Worm (Caenorhabditis elegans) whole organism, L1 larva: Measurements from ENCODE around the gene rde-11.

Experiments used
- F16B12.6 ChIP-seq: fragments of 150-350 bp; optimal IDR thresholded peaks from 2 replicates; lab custom pipeline; 2014; ENCODE audit warnings: missing biosample characterization, missing genetic modification characterization
- Y116A8C.19 ChIP-seq: sonication (generic microtip); optimal IDR thresholded peaks from 2 replicates; lab custom pipeline; 2016; ENCODE audit warnings: missing compliant biosample characterization, missing genetic modification characterization, borderline replicate concordance
- ama-1 ChIP-seq: fragments of 150-350 bp; optimal IDR thresholded peaks from 2 replicates; lab custom pipeline; 2014
- blmp-1 ChIP-seq: fragments of 150-350 bp; optimal IDR thresholded peaks from 2 replicates; lab custom pipeline; 2014; ENCODE audit warnings: missing biosample characterization, missing genetic modification characterization
- ceh-63 ChIP-seq: fragments of 200-800 bp; sonication (Bioruptor generic); optimal IDR thresholded peaks from 2 replicates; lab custom pipeline; 2018; ENCODE audit warnings: mild to moderate bottlenecking, missing genetic modification characterization, missing compliant biosample characterization
- ceh-82 ChIP-seq, 3 experiments: fragments of 150-350 bp in 1 of 3; sonication (generic microtip) in 2 of 3; optimal IDR thresholded peaks; 2 replicates each; lab custom pipeline; 2014 to 2017; ENCODE audit warnings: missing biosample characterization in 3 of 3, missing genetic modification characterization in 3 of 3
- dsc-1 ChIP-seq: sonication (generic microtip); optimal IDR thresholded peaks from 2 replicates; lab custom pipeline; 2016; ENCODE audit warnings: mild to moderate bottlenecking, missing genetic modification characterization, missing compliant biosample characterization
- efl-3 ChIP-seq: fragments of 200-800 bp; sonication (Bioruptor generic); optimal IDR thresholded peaks from 2 replicates; lab custom pipeline; 2018; ENCODE audit warnings: mild to moderate bottlenecking, missing genetic modification characterization, missing compliant biosample characterization
- egl-13 ChIP-seq: sonication (generic microtip); optimal IDR thresholded peaks from 2 replicates; lab custom pipeline; 2016; ENCODE audit warnings: missing genotype, missing genetic modification reagents, missing genetic modification characterization, missing compliant biosample characterization
- egl-27 ChIP-seq, 2 experiments: fragments of 150-350 bp in 1 of 2; sonication (generic microtip); optimal IDR thresholded peaks; 3 replicates each; lab custom pipeline; 2017 to 2018; ENCODE audit warnings: missing biosample characterization in 2 of 2, missing genetic modification characterization in 2 of 2, missing genetic modification reagents in 2 of 2
- elt-2 ChIP-seq: sonication (generic microtip); optimal IDR thresholded peaks from 2 replicates; lab custom pipeline; 2016; ENCODE audit warnings: missing genetic modification characterization, mild to moderate bottlenecking, inconsistent platforms, missing compliant biosample characterization, missing genetic modification reagents
- ets-5 ChIP-seq: fragments of 200-800 bp; sonication (Bioruptor generic); IDR thresholded peaks from 2 replicates; pipeline ENCODE4 v1.3.6; 2022; ENCODE audit warnings: missing genetic modification characterization, missing compliant biosample characterization
- fkh-10 ChIP-seq: sonication (generic microtip); optimal IDR thresholded peaks from 2 replicates; lab custom pipeline; 2017; ENCODE audit warnings: missing biosample characterization, missing genetic modification reagents, missing genetic modification characterization
- fkh-8 ChIP-seq: sonication (generic microtip); optimal IDR thresholded peaks from 2 replicates; lab custom pipeline; 2016; ENCODE audit warnings: mild to moderate bottlenecking, missing genetic modification characterization, missing compliant biosample characterization
- fos-1 ChIP-seq: fragments of 150-350 bp; optimal IDR thresholded peaks from 2 replicates; lab custom pipeline; 2014; ENCODE audit warnings: missing biosample characterization, missing genetic modification characterization
- grh-1 ChIP-seq: fragments of 200-800 bp; sonication (Bioruptor generic); IDR thresholded peaks from 2 replicates; pipeline ENCODE4 v1.3.6; 2022; ENCODE audit warnings: missing genetic modification reagents, missing genetic modification characterization, missing compliant biosample characterization
- hlh-4 ChIP-seq: sonication (generic microtip); optimal IDR thresholded peaks from 2 replicates; lab custom pipeline; 2016; ENCODE audit warnings: mild to moderate bottlenecking, missing genetic modification characterization, missing compliant biosample characterization
- hpl-2 ChIP-seq: fragments of 150-350 bp; optimal IDR thresholded peaks from 2 replicates; lab custom pipeline; 2014; ENCODE audit warnings: missing biosample characterization, missing genetic modification reagents, missing genetic modification characterization
- irx-1 ChIP-seq: sonication (generic microtip); optimal IDR thresholded peaks from 2 replicates; lab custom pipeline; 2016; ENCODE audit warnings: missing genetic modification characterization, missing compliant biosample characterization
- lin-35 ChIP-seq, 2 experiments: fragments of 150-350 bp; optimal IDR thresholded peaks; 2 replicates each; lab custom pipeline; 2014; ENCODE audit warnings: missing biosample characterization in 2 of 2, missing genetic modification characterization in 2 of 2, missing genetic modification reagents in 2 of 2
- lir-3 ChIP-seq: sonication (generic microtip); optimal IDR thresholded peaks from 2 replicates; lab custom pipeline; 2016; ENCODE audit warnings: mild to moderate bottlenecking, missing genetic modification characterization, moderate library complexity, missing compliant biosample characterization; ENCODE audit not compliant: poor library complexity
- lsy-2 ChIP-seq, 2 experiments: fragments of 150-350 bp; optimal IDR thresholded peaks; 2 replicates each; lab custom pipeline; 2014; ENCODE audit warnings: missing biosample characterization in 2 of 2, missing genetic modification characterization in 2 of 2
- mdl-1 ChIP-seq, 2 experiments: fragments of 150-350 bp; optimal IDR thresholded peaks; 2 replicates each; lab custom pipeline; 2014 to 2017; ENCODE audit warnings: missing biosample characterization in 2 of 2, missing genetic modification characterization in 2 of 2, inconsistent platforms in 1 of 2
- nhr-11 ChIP-seq: fragments of 150-350 bp; optimal IDR thresholded peaks from 2 replicates; lab custom pipeline; 2014; ENCODE audit warnings: missing biosample characterization, missing genetic modification characterization
- nhr-12 ChIP-seq: sonication (generic microtip); optimal IDR thresholded peaks from 2 replicates; lab custom pipeline; 2017; ENCODE audit warnings: missing biosample characterization, missing genetic modification characterization
- nhr-19 ChIP-seq: fragments of 200-800 bp; sonication (Bioruptor generic); conservative IDR thresholded peaks from 2 replicates; pipeline ENCODE4 v1.3.6; 2022; ENCODE audit warnings: missing genetic modification characterization, missing compliant biosample characterization
- nhr-20 ChIP-seq: sonication (generic microtip); optimal IDR thresholded peaks from 2 replicates; lab custom pipeline; 2016; ENCODE audit warnings: mild to moderate bottlenecking, missing genetic modification characterization, missing compliant biosample characterization
- nhr-47 ChIP-seq: sonication (generic microtip); optimal IDR thresholded peaks from 2 replicates; lab custom pipeline; 2016; ENCODE audit warnings: mild to moderate bottlenecking, missing genetic modification characterization, moderate library complexity, missing compliant biosample characterization
- nhr-71 ChIP-seq: sonication (generic microtip); optimal IDR thresholded peaks from 2 replicates; lab custom pipeline; 2016; ENCODE audit warnings: mild to moderate bottlenecking, missing genetic modification characterization, moderate library complexity, missing compliant biosample characterization
- nhr-76 ChIP-seq: sonication (generic microtip); optimal IDR thresholded peaks from 2 replicates; lab custom pipeline; 2017; ENCODE audit warnings: missing biosample characterization, missing genetic modification characterization
- nhr-85 ChIP-seq: sonication (generic microtip); peaks from one replicate; lab custom pipeline; 2016; ENCODE audit warnings: missing genetic modification characterization, inconsistent platforms, missing compliant biosample characterization
- nhr-90 ChIP-seq: sonication (generic microtip); optimal IDR thresholded peaks from 2 replicates; lab custom pipeline; 2016; ENCODE audit warnings: mild to moderate bottlenecking, missing genetic modification characterization, missing compliant biosample characterization; ENCODE audit not compliant: poor library complexity
- pqm-1 ChIP-seq: sonication (generic microtip); optimal IDR thresholded peaks from 3 replicates; lab custom pipeline; 2017; ENCODE audit warnings: missing biosample characterization, missing genetic modification characterization
- skn-1 ChIP-seq: fragments of 150-350 bp; optimal IDR thresholded peaks from 2 replicates; lab custom pipeline; 2014; ENCODE audit warnings: missing biosample characterization, missing genetic modification characterization
- snu-23 ChIP-seq: sonication (generic microtip); optimal IDR thresholded peaks from 2 replicates; lab custom pipeline; 2016; ENCODE audit warnings: missing genetic modification characterization, missing compliant biosample characterization
- tbx-2 ChIP-seq: sonication (generic microtip); optimal IDR thresholded peaks from 2 replicates; lab custom pipeline; 2016; ENCODE audit warnings: missing genetic modification characterization, missing compliant biosample characterization
- tlp-1 ChIP-seq: fragments of 150-350 bp; optimal IDR thresholded peaks from 2 replicates; lab custom pipeline; 2014; ENCODE audit warnings: missing biosample characterization, missing genetic modification characterization
- unc-30 ChIP-seq: sonication (generic microtip); optimal IDR thresholded peaks from 2 replicates; lab custom pipeline; 2017; ENCODE audit warnings: missing biosample characterization, missing genetic modification characterization
- ztf-11 ChIP-seq, 2 experiments: sonication (generic microtip); optimal IDR thresholded peaks; 2 replicates each; lab custom pipeline; 2016 to 2017; ENCODE audit warnings: missing genetic modification characterization in 2 of 2, missing biosample characterization in 1 of 2, missing compliant biosample characterization in 1 of 2

The rde-11 gene

ce11 chrIV:13082836-13083763 is 21.9 kb upstream of the rde-11 start:
- TF ChIP-seq nhr-90 (tag; lab: Kevin White, UChicago) (peak; percentile 28), snu-23 (GFP tag; lab: Kevin White, UChicago) (peak; percentile 24), nhr-47 (peak; percentile 30), F16B12.6 (tag; lab: Kevin White, UChicago) (no peak), ama-1 (lab: Kevin White, UChicago) (peak; percentile 67), Y116A8C.19 (no peak), grh-1 (peak; percentile 31; the same call in 1 of the 2 replicates), blmp-1 (peak; percentile 4), lin-35 (GFP tag; optimal IDR thresholded peaks at IDR 0.05; lab: Kevin White, UChicago) (peak in 1 of 2 experiments; percentile 26), nhr-20 (tag; lab: Kevin White, UChicago) (peak; percentile 32), tlp-1 (no peak), ets-5 (GFP tag; lab: Robert Waterston, UW) (no peak), nhr-71 (tag; lab: Kevin White, UChicago) (peak; percentile 48), nhr-11 (no peak), egl-13 (no peak), unc-30 (tag; lab: Kevin White, UChicago) (no peak), nhr-19 (GFP tag; lab: Robert Waterston, UW) (no peak; the same call in 1 of the 2 replicates), nhr-85 (tag; lab: Kevin White, UChicago) (peak; percentile 54)

ce11 chrIV:13085675-13086074 is 19.3 kb upstream of the rde-11 start:
- TF ChIP-seq ztf-11 (tag; optimal IDR thresholded peaks at IDR 0.05; lab: Kevin White, UChicago) (no peak), dsc-1 (tag; lab: Kevin White, UChicago) (no peak), mdl-1 (tag; optimal IDR thresholded peaks at IDR 0.05; lab: Kevin White, UChicago) (no peak), nhr-76 (tag; lab: Kevin White, UChicago) (no peak), elt-2 (tag; lab: Kevin White, UChicago) (no peak), tbx-2 (tag; lab: Kevin White, UChicago) (no peak), grh-1 (no peak), snu-23 (GFP tag; lab: Kevin White, UChicago) (no peak), egl-27 (tag; optimal IDR thresholded peaks at IDR 0.05; lab: Kevin White, UChicago) (no peak), efl-3 (GFP tag; lab: Kevin White, UChicago) (no peak), fkh-8 (tag; lab: Kevin White, UChicago) (no peak), nhr-90 (tag; lab: Kevin White, UChicago) (no peak), ceh-82 (tag; optimal IDR thresholded peaks at IDR 0.05; lab: Kevin White, UChicago) (no peak), nhr-47 (no peak), tlp-1 (no peak)

ce11 chrIV:13086705-13087104 is 18.3 kb upstream of the rde-11 start, which contains the start of gene spin-2:
spin-2 (plus strand) TSS chrIV:13087005.
- TF ChIP-seq nhr-12 (tag; lab: Kevin White, UChicago), result no peak
- no peak for TF ChIP-seq irx-1 (tag; lab: Kevin White, UChicago)
- TF ChIP-seq fkh-10 (GFP tag; lab: Kevin White, UChicago), result no peak
- no peak for TF ChIP-seq nhr-11
- no peak for TF ChIP-seq hpl-2 (GFP tag; lab: Kevin White, UChicago)
- TF ChIP-seq ets-5 (GFP tag; lab: Robert Waterston, UW), result no peak
- no peak for TF ChIP-seq nhr-90 (tag; lab: Kevin White, UChicago)
- no peak for TF ChIP-seq ceh-63 (GFP tag; lab: Kevin White, UChicago)
- no peak for TF ChIP-seq pqm-1 (tag; lab: Kevin White, UChicago)
- no peak for TF ChIP-seq fos-1 (tag; lab: Kevin White, UChicago)
- no peak for TF ChIP-seq blmp-1
- TF ChIP-seq lsy-2 (tag; optimal IDR thresholded peaks at IDR 0.05; lab: Kevin White, UChicago), result no peak
- TF ChIP-seq egl-27 (tag; optimal IDR thresholded peaks at IDR 0.05; lab: Kevin White, UChicago), result no peak
- TF ChIP-seq hlh-4, result no peak
- no peak for TF ChIP-seq lir-3
- TF ChIP-seq skn-1, result no peak
- TF ChIP-seq, all 84 proteins: peak for 0
